Worm (Caenorhabditis elegans) whole organism, L3 larva: Measurements from ENCODE around the gene H03E18.1.

Source experiments
- ceh-16 ChIP-seq: sonication (generic microtip); optimal IDR thresholded peaks from 2 replicates; lab custom pipeline; 2017; ENCODE audit warnings: missing biosample characterization, missing genetic modification characterization
- ceh-9 ChIP-seq: sonication (generic microtip); optimal IDR thresholded peaks from 2 replicates; lab custom pipeline; 2018; ENCODE audit warnings: missing biosample characterization, missing genetic modification characterization
- fkh-10 ChIP-seq: sonication (generic microtip); optimal IDR thresholded peaks from 2 replicates; lab custom pipeline; 2017; ENCODE audit warnings: missing biosample characterization, missing genetic modification reagents, missing genetic modification characterization
- lin-15B ChIP-seq: fragments of 150-350 bp; optimal IDR thresholded peaks from 2 replicates; lab custom pipeline; 2014; ENCODE audit warnings: missing biosample characterization, missing genetic modification characterization
- unc-62 ChIP-seq: fragments of 150-350 bp; sonication (generic microtip); optimal IDR thresholded peaks from 4 replicates; lab custom pipeline; 2014; ENCODE audit warnings: missing biosample characterization, missing genetic modification reagents, missing genetic modification characterization

DNA sequence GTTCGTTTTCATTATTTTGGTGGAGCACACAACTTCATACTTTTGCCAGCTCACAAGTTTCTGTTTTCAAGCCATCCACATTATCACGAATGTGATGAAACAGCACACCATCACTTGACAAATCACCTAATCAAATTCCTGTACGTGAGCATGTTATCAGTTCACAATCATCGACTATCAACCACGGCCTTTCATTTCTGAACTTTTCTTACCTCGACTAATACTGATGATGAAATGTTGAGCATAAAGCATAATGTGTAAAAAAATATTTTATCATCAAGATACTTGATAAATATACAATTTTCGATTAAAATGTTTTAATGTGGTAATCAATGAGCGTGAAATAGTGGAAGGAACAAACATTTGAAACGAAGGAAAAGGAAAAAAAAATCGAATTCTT is 34.2 kb upstream of the H03E18.1 start:
- TF ChIP-seq ceh-16: no peak
- TF ChIP-seq lin-15B (tag; lab: Kevin White, UChicago): no peak
- TF ChIP-seq ceh-9 (tag; lab: Kevin White, UChicago): no peak
- TF ChIP-seq fkh-10 (GFP tag; lab: Kevin White, UChicago): no peak
- no peak for TF ChIP-seq unc-62 (GFP tag; lab: Kevin White, UChicago)
